Fruit fly (Drosophila melanogaster) whole organism, prepupa: ENCODE data around the gene mbo.

Experiments
- CG6792 ChIP-seq: fragments of 200-800 bp; sonication (Bioruptor generic); optimal IDR thresholded peaks from 3 replicates; lab custom pipeline; 2016; ENCODE audit warnings: missing biosample characterization, missing genetic modification characterization
- CG8632 ChIP-seq: fragments of 200-800 bp; sonication (Bioruptor generic); optimal IDR thresholded peaks from 3 replicates; lab custom pipeline; 2016; ENCODE audit warnings: missing biosample characterization, missing genetic modification characterization
- Eip75B ChIP-seq: fragments of 200-800 bp; sonication (Bioruptor generic); optimal IDR thresholded peaks from 3 replicates; lab custom pipeline; 2016; ENCODE audit warnings: missing biosample characterization, missing genetic modification characterization
- Eip93F ChIP-seq: fragments of 200-800 bp; sonication (Bioruptor generic); optimal IDR thresholded peaks from 2 replicates; lab custom pipeline; 2016; ENCODE audit warnings: missing biosample characterization, mild to moderate bottlenecking, missing genetic modification characterization
- Ets21C ChIP-seq: fragments of 200-800 bp; sonication (Bioruptor generic); optimal IDR thresholded peaks from 3 replicates; lab custom pipeline; 2016; ENCODE audit warnings: missing biosample characterization, missing genetic modification characterization
- Ets96B ChIP-seq: fragments of 200-800 bp; optimal IDR thresholded peaks from 2 replicates; lab custom pipeline; 2019; ENCODE audit warnings: missing biosample characterization, mild to moderate bottlenecking, missing genetic modification characterization, moderate library complexity
- Gug ChIP-seq: fragments of 200-800 bp; sonication (Bioruptor generic); IDR thresholded peaks from 2 replicates; pipeline ENCODE4 v1.3.6; 2022; ENCODE audit warnings: missing biosample characterization, missing genetic modification characterization
- Hr38 ChIP-seq: sonication (Bioruptor generic); optimal IDR thresholded peaks from 2 replicates; lab custom pipeline; 2016; ENCODE audit warnings: missing biosample characterization, missing genetic modification characterization
- OdsH ChIP-seq: fragments of 200-800 bp; sonication (Bioruptor generic); optimal IDR thresholded peaks from 3 replicates; lab custom pipeline; 2016; ENCODE audit warnings: missing biosample characterization, missing genetic modification characterization
- acj6 ChIP-seq: fragments of 200-800 bp; sonication (Bioruptor generic); optimal IDR thresholded peaks from 3 replicates; lab custom pipeline; 2016; ENCODE audit warnings: missing biosample characterization, missing genetic modification characterization
- fd59A ChIP-seq: fragments of 200-800 bp; sonication (Bioruptor generic); optimal IDR thresholded peaks from 2 replicates; lab custom pipeline; 2017; ENCODE audit warnings: missing biosample characterization, mild to moderate bottlenecking, missing genetic modification characterization, missing genetic modification reagents
- fd85E ChIP-seq: fragments of 200-800 bp; sonication (Bioruptor generic); optimal IDR thresholded peaks from 3 replicates; lab custom pipeline; 2016; ENCODE audit warnings: missing biosample characterization, missing genetic modification characterization
- fkh ChIP-seq: fragments of 200-800 bp; sonication (Bioruptor generic); optimal IDR thresholded peaks from 3 replicates; lab custom pipeline; 2017; ENCODE audit warnings: missing biosample characterization, mild to moderate bottlenecking, missing genetic modification characterization, moderate library complexity

DNA sequence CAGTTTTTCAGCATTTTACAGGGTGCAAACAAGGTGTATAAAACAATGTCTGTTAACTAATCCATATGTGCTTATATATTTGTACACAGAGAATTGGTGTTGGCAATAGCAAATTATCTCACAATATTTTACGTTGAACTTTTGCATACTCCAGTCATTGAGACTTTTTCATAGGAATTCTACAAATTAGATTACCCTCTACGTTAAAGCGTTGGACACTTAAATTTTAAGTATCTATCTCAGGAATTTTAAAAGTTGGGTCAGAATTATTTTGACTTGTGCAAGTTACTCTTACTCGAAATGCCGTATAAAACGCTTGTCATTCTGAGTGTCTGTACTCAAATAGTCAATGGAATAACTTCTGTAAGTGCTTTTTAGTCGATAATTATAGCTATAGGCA is 45.8 kb downstream of the mbo start, which contains the start of gene CG18530:
- TF ChIP-seq Hr38 (GFP tag; lab: Kevin White, UChicago) (no peak), Gug (GFP tag; lab: Robert Waterston, UW) (no peak), acj6 (no peak), Ets96B (tag; lab: Kevin White, UChicago) (no peak), fd59A (GFP tag; lab: Kevin White, UChicago) (no peak), OdsH (GFP tag; lab: Kevin White, UChicago) (no peak), Ets21C (GFP tag; lab: Kevin White, UChicago) (no peak), Eip75B (GFP tag; lab: Kevin White, UChicago) (no peak), fkh (no peak), CG8632 (no peak), Eip93F (no peak), CG6792 (GFP tag; lab: Kevin White, UChicago) (no peak), fd85E (GFP tag; lab: Kevin White, UChicago) (no peak)
